Worm (Caenorhabditis elegans): ENCODE data around the gene F08G12.3.

Gene F08G12.3

ce11 chrX:11252429-11252828, 47.6 kb upstream of the F08G12.3 start (continued):
- TF ChIP-seq Y116A8C.19 (tag; optimal IDR thresholded peaks at IDR 0.05; ENCODE audit: borderline replicate concordance) (no peak), mdl-1 (tag; optimal IDR thresholded peaks at IDR 0.05) (peak in 1 of 2 experiments; percentile 60), fkh-8 (tag; optimal IDR thresholded peaks at IDR 0.05) (peak; percentile 55), elt-2 (tag; optimal IDR thresholded peaks at IDR 0.05) (peak; percentile 28)

DNA sequence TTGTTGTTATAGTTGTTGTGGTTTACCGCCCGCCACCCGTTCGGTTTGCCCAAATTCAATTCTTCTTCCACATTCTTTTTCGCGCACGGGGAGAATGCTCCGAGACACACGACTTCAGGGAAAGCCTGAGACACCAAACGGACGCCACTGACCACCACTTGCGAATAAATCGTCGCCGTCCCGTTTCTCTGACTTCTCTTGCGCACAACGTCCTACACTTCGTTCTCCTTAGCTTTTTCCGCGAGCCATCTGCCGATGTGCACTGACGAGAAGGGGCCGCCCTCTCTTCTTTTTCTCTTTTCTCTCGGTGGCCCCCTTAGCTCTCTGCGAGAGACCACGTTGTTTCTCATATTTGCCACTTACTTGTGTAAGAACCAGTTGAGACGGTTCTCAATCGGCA, 43.0 kb upstream of the F08G12.3 start, which contains the start of gene C03A3.1:
C03A3.1 (plus strand) TSS at position 291 of the 400 bp plus-strand sequence.
- TF ChIP-seq tbx-2 (tag; optimal IDR thresholded peaks at IDR 0.05) (peak; percentile 19), nhr-76 (tag; optimal IDR thresholded peaks at IDR 0.05) (no peak), lin-14 (GFP tag; optimal IDR thresholded peaks at IDR 0.05) (peak; percentile 76), mab-9 (GFP tag; IDR thresholded peaks at IDR 0.05) (no peak), nhr-77 (tag; optimal IDR thresholded peaks at IDR 0.05) (no peak), lsy-2 (tag; optimal IDR thresholded peaks at IDR 0.05) (peak in 1 of 2 experiments; percentile 5), pax-3 (tag; optimal IDR thresholded peaks at IDR 0.05) (no peak), ama-1 (optimal IDR thresholded peaks at IDR 0.05) (no peak), efl-1 (optimal IDR thresholded peaks at IDR 0.05) (no peak), efl-1 (GFP tag; optimal IDR thresholded peaks at IDR 0.05 in 1 of 2) (no peak), ceh-82 (tag; optimal IDR thresholded peaks at IDR 0.05) (peak in 1 of 3 experiments; percentile 28), swsn-7 (tag; optimal IDR thresholded peaks at IDR 0.05) (peak; percentile 4), nhr-237 (tag; optimal IDR thresholded peaks at IDR 0.05) (no peak), nhr-47 (tag; optimal IDR thresholded peaks at IDR 0.05) (peak; percentile 4), nhr-28 (tag; optimal IDR thresholded peaks at IDR 0.05) (no peak), hlh-17 (GFP tag; optimal IDR thresholded peaks at IDR 0.05; ENCODE audit: borderline replicate concordance) (no peak), nhr-71 (tag; optimal IDR thresholded peaks at IDR 0.05) (peak; percentile 8), C34B4.2 (tag; optimal IDR thresholded peaks at IDR 0.05) (no peak), ceh-8 (GFP tag; optimal IDR thresholded peaks at IDR 0.05) (no peak), dsc-1 (tag; optimal IDR thresholded peaks at IDR 0.05) (peak; percentile 22), efl-3 (GFP tag; optimal IDR thresholded peaks at IDR 0.05) (no peak)

DNA sequence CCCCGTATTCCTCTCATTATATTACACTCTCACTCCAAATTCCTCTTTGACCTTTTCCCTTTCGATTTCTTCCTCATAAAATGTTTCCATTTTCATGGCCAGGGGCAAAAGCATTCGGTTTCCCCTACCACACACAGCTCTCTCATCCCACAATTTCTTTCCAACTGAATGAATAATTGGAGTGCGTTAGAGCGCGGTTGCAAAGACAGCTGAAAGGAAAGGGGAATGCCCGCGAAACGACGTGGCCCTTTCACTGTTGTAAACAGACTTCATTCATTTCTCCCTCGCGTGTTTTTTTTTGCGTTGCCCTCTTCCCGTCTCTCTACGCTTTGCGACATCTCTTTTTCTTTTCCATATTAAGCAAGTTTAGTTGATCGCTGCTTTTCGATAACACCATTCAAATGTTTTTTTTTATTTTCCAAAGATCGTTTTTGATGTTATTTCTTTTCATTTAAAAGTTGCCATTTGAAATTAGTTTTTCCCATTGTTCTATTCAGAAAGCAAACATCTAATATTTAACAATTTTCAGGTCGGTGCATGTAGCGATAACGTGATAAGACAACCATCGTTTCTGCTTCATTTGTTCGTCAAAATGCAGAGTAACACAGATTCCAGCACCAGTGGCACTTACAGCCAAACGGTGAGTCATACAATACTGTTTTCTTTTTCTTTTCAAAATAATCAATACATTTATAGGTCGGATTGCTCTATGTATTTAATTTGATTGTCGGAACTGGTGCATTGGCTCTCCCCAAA, 37.6 kb upstream of the F08G12.3 start, which contains the start of gene C03A3.2:
C03A3.2 (plus strand) TSS at position 530 of the 756 bp plus-strand sequence.
- TF ChIP-seq unc-98 (GFP tag; IDR thresholded peaks at IDR 0.05) = no peak
- TF ChIP-seq egl-13 (tag; optimal IDR thresholded peaks at IDR 0.05) = peak; percentile 24
- no peak for TF ChIP-seq efl-3 (GFP tag; optimal IDR thresholded peaks at IDR 0.05)
- peak in 1 of 2 experiments; percentile 69 for TF ChIP-seq mdl-1 (tag; optimal IDR thresholded peaks at IDR 0.05)
- no peak for TF ChIP-seq grh-1 (GFP tag; IDR thresholded peaks at IDR 0.05)
- TF ChIP-seq lin-35 (GFP tag; optimal IDR thresholded peaks at IDR 0.05) = peak; percentile 52 to 72
- TF ChIP-seq nhr-19 (GFP tag; conservative IDR thresholded peaks at IDR 0.05) = peak; percentile 33
- TF ChIP-seq skn-1 (tag; optimal IDR thresholded peaks at IDR 0.05) = peak; percentile 14
- peak; percentile 64 for TF ChIP-seq fkh-10 (GFP tag; optimal IDR thresholded peaks at IDR 0.05)
- peak; percentile 22; the same call in 1 of the 2 replicates for TF ChIP-seq isw-1 (GFP tag; IDR thresholded peaks at IDR 0.05)
- no peak for TF ChIP-seq pag-3 (tag; optimal IDR thresholded peaks at IDR 0.05; ENCODE audit: borderline replicate concordance, insufficient read depth)
- TF ChIP-seq unc-130 (tag; optimal IDR thresholded peaks at IDR 0.05) = no peak
- no peak for TF ChIP-seq nhr-237 (tag; optimal IDR thresholded peaks at IDR 0.05)
- TF ChIP-seq nhr-77 (tag; optimal IDR thresholded peaks at IDR 0.05) = peak; percentile 26
- TF ChIP-seq nhr-11 (tag; optimal IDR thresholded peaks at IDR 0.05) = no peak
- TF ChIP-seq lsy-2 (tag; optimal IDR thresholded peaks at IDR 0.05) = peak; percentile 54 to 76
- TF ChIP-seq swsn-7 (tag; optimal IDR thresholded peaks at IDR 0.05) = peak; percentile 67
- TF ChIP-seq nhr-20 (tag; optimal IDR thresholded peaks at IDR 0.05) = peak; percentile 64
- peak; percentile 21 for TF ChIP-seq lir-3 (tag; optimal IDR thresholded peaks at IDR 0.05; ENCODE audit: poor library complexity)
- TF ChIP-seq zip-4 (GFP tag; optimal IDR thresholded peaks at IDR 0.05) = no peak
- peak in 1 of 6 experiments; percentile 55 for TF ChIP-seq elt-3 (tag; optimal IDR thresholded peaks at IDR 0.05)
- TF ChIP-seq lin-13 (GFP tag; optimal IDR thresholded peaks at IDR 0.05) = peak; percentile 43
- no peak for TF ChIP-seq mef-2 (tag; optimal IDR thresholded peaks at IDR 0.05)
- peak; percentile 39 for TF ChIP-seq snpc-4 (tag; optimal IDR thresholded peaks at IDR 0.05)
- no peak for TF ChIP-seq pax-3 (tag; optimal IDR thresholded peaks at IDR 0.05)
- no peak for TF ChIP-seq lin-39 (tag; optimal IDR thresholded peaks at IDR 0.05)
- TF ChIP-seq F16B12.6 (tag; optimal IDR thresholded peaks at IDR 0.05) = no peak
- no peak for TF ChIP-seq sox-4 (tag; optimal IDR thresholded peaks at IDR 0.05)
- TF ChIP-seq zag-1 (tag; optimal IDR thresholded peaks at IDR 0.05) = no peak
- no peak for TF ChIP-seq aha-1 (tag; optimal IDR thresholded peaks at IDR 0.05)
